Worm (Caenorhabditis elegans) whole organism, L1 larva: ENCODE measurements around the gene C08F8.6.

ENCODE experiments used
- C04F5.9 ChIP-seq: sonication (generic microtip); optimal IDR thresholded peaks from 2 replicates; lab custom pipeline; 2016; ENCODE audit warnings: missing genetic modification characterization, missing compliant biosample characterization
- C16A3.4 ChIP-seq: fragments of 150-350 bp; optimal IDR thresholded peaks from 2 replicates; lab custom pipeline; 2014; ENCODE audit warnings: missing biosample characterization, missing genetic modification characterization
- F16B12.6 ChIP-seq: fragments of 150-350 bp; optimal IDR thresholded peaks from 2 replicates; lab custom pipeline; 2014; ENCODE audit warnings: missing biosample characterization, missing genetic modification characterization
- aha-1 ChIP-seq: fragments of 150-350 bp; optimal IDR thresholded peaks from 2 replicates; lab custom pipeline; 2014; ENCODE audit warnings: missing biosample characterization, missing genetic modification characterization
- alr-1 ChIP-seq: fragments of 200-800 bp; sonication (Bioruptor generic); optimal IDR thresholded peaks from 2 replicates; lab custom pipeline; 2018; ENCODE audit warnings: borderline replicate concordance, mild to moderate bottlenecking, missing genetic modification characterization, missing compliant biosample characterization
- aly-2 ChIP-seq: fragments of 150-350 bp; optimal IDR thresholded peaks from 2 replicates; lab custom pipeline; 2014; ENCODE audit warnings: missing biosample characterization, missing genetic modification characterization
- ama-1 ChIP-seq: fragments of 150-350 bp; optimal IDR thresholded peaks from 2 replicates; lab custom pipeline; 2014
- blmp-1 ChIP-seq: fragments of 150-350 bp; optimal IDR thresholded peaks from 2 replicates; lab custom pipeline; 2014; ENCODE audit warnings: missing biosample characterization, missing genetic modification characterization
- ceh-63 ChIP-seq: fragments of 200-800 bp; sonication (Bioruptor generic); optimal IDR thresholded peaks from 2 replicates; lab custom pipeline; 2018; ENCODE audit warnings: mild to moderate bottlenecking, missing genetic modification characterization, missing compliant biosample characterization
- ceh-8 ChIP-seq: fragments of 200-800 bp; sonication (Bioruptor generic); optimal IDR thresholded peaks from 2 replicates; lab custom pipeline; 2018; ENCODE audit warnings: mild to moderate bottlenecking, missing genetic modification characterization, moderate library complexity, missing compliant biosample characterization
- ceh-82 ChIP-seq, 3 experiments: fragments of 150-350 bp in 1 of 3; sonication (generic microtip) in 2 of 3; optimal IDR thresholded peaks; 2 replicates each; lab custom pipeline; 2014 to 2017; ENCODE audit warnings: missing biosample characterization in 3 of 3, missing genetic modification characterization in 3 of 3
- ceh-88 ChIP-seq: fragments of 200-800 bp; sonication (Bioruptor generic); IDR thresholded peaks from 2 replicates; pipeline ENCODE4 v1.3.6; 2022; ENCODE audit warnings: missing genetic modification characterization, missing compliant biosample characterization
- ceh-90 ChIP-seq: sonication (generic microtip); optimal IDR thresholded peaks from 2 replicates; lab custom pipeline; 2016; ENCODE audit warnings: missing genetic modification characterization, missing compliant biosample characterization
- ces-1 ChIP-seq: fragments of 150-350 bp; optimal IDR thresholded peaks from 2 replicates; lab custom pipeline; 2014; ENCODE audit warnings: missing biosample characterization, missing genetic modification reagents, missing genetic modification characterization
- dpl-1 ChIP-seq, 3 experiments: fragments of 150-350 bp in 2 of 3; sonication (generic microtip) in 1 of 3; optimal IDR thresholded peaks; 2 replicates each; lab custom pipeline; 2014 to 2017; ENCODE audit warnings: missing biosample characterization in 3 of 3, missing genetic modification characterization in 3 of 3, missing genetic modification reagents in 3 of 3
- dsc-1 ChIP-seq: sonication (generic microtip); optimal IDR thresholded peaks from 2 replicates; lab custom pipeline; 2016; ENCODE audit warnings: mild to moderate bottlenecking, missing genetic modification characterization, missing compliant biosample characterization
- efl-1 ChIP-seq, 4 experiments: fragments of 150-350 bp; optimal IDR thresholded peaks in 3 of 4; peaks in 1 of 4; 1 replicate in 1 of 4; 2 replicates in 3 of 4; lab custom pipeline; 2014; ENCODE audit warnings: missing biosample characterization in 2 of 4, missing genetic modification characterization in 2 of 4, missing genetic modification reagents in 2 of 4
- efl-3 ChIP-seq: fragments of 200-800 bp; sonication (Bioruptor generic); optimal IDR thresholded peaks from 2 replicates; lab custom pipeline; 2018; ENCODE audit warnings: mild to moderate bottlenecking, missing genetic modification characterization, missing compliant biosample characterization
- egl-13 ChIP-seq: sonication (generic microtip); optimal IDR thresholded peaks from 2 replicates; lab custom pipeline; 2016; ENCODE audit warnings: missing genotype, missing genetic modification reagents, missing genetic modification characterization, missing compliant biosample characterization
- egl-27 ChIP-seq, 2 experiments: fragments of 150-350 bp in 1 of 2; sonication (generic microtip); optimal IDR thresholded peaks; 3 replicates each; lab custom pipeline; 2017 to 2018; ENCODE audit warnings: missing biosample characterization in 2 of 2, missing genetic modification characterization in 2 of 2, missing genetic modification reagents in 2 of 2
- elt-2 ChIP-seq: sonication (generic microtip); optimal IDR thresholded peaks from 2 replicates; lab custom pipeline; 2016; ENCODE audit warnings: missing genetic modification characterization, mild to moderate bottlenecking, inconsistent platforms, missing compliant biosample characterization, missing genetic modification reagents
- elt-3 ChIP-seq, 6 experiments: fragments of 150-350 bp in 1 of 6; sonication (generic microtip); optimal IDR thresholded peaks; 2 replicates each; lab custom pipeline; 2017 to 2018; ENCODE audit warnings: missing biosample characterization in 6 of 6, missing genetic modification characterization in 6 of 6, inconsistent platforms in 1 of 6
- fos-1 ChIP-seq: fragments of 150-350 bp; optimal IDR thresholded peaks from 2 replicates; lab custom pipeline; 2014; ENCODE audit warnings: missing biosample characterization, missing genetic modification characterization
- grh-1 ChIP-seq: fragments of 200-800 bp; sonication (Bioruptor generic); IDR thresholded peaks from 2 replicates; pipeline ENCODE4 v1.3.6; 2022; ENCODE audit warnings: missing genetic modification reagents, missing genetic modification characterization, missing compliant biosample characterization
- hpl-2 ChIP-seq: fragments of 150-350 bp; optimal IDR thresholded peaks from 2 replicates; lab custom pipeline; 2014; ENCODE audit warnings: missing biosample characterization, missing genetic modification reagents, missing genetic modification characterization
- irx-1 ChIP-seq: sonication (generic microtip); optimal IDR thresholded peaks from 2 replicates; lab custom pipeline; 2016; ENCODE audit warnings: missing genetic modification characterization, missing compliant biosample characterization
- jun-1 ChIP-seq: fragments of 150-350 bp; optimal IDR thresholded peaks from 2 replicates; lab custom pipeline; 2014; ENCODE audit warnings: missing biosample characterization, missing genetic modification reagents, missing genetic modification characterization
- lin-14 ChIP-seq: fragments of 200-800 bp; sonication (Bioruptor generic); optimal IDR thresholded peaks from 2 replicates; lab custom pipeline; 2018; ENCODE audit warnings: mild to moderate bottlenecking, missing genetic modification characterization, moderate library complexity, missing compliant biosample characterization
- lin-15B ChIP-seq: fragments of 150-350 bp; sonication (generic microtip); optimal IDR thresholded peaks from 3 replicates; lab custom pipeline; 2014; ENCODE audit warnings: missing biosample characterization, missing genetic modification characterization
- lin-35 ChIP-seq, 2 experiments: fragments of 150-350 bp; optimal IDR thresholded peaks; 2 replicates each; lab custom pipeline; 2014; ENCODE audit warnings: missing biosample characterization in 2 of 2, missing genetic modification characterization in 2 of 2, missing genetic modification reagents in 2 of 2
- lsy-2 ChIP-seq, 2 experiments: fragments of 150-350 bp; optimal IDR thresholded peaks; 2 replicates each; lab custom pipeline; 2014; ENCODE audit warnings: missing biosample characterization in 2 of 2, missing genetic modification characterization in 2 of 2
- mab-9 ChIP-seq: fragments of 200-800 bp; sonication (Bioruptor generic); IDR thresholded peaks from 2 replicates; pipeline ENCODE4 v1.3.6; 2022; ENCODE audit warnings: missing genetic modification reagents, missing genetic modification characterization, missing compliant biosample characterization
- nhr-11 ChIP-seq: fragments of 150-350 bp; optimal IDR thresholded peaks from 2 replicates; lab custom pipeline; 2014; ENCODE audit warnings: missing biosample characterization, missing genetic modification characterization
- nhr-20 ChIP-seq: sonication (generic microtip); optimal IDR thresholded peaks from 2 replicates; lab custom pipeline; 2016; ENCODE audit warnings: mild to moderate bottlenecking, missing genetic modification characterization, missing compliant biosample characterization
- nhr-71 ChIP-seq: sonication (generic microtip); optimal IDR thresholded peaks from 2 replicates; lab custom pipeline; 2016; ENCODE audit warnings: mild to moderate bottlenecking, missing genetic modification characterization, moderate library complexity, missing compliant biosample characterization
- nhr-76 ChIP-seq: sonication (generic microtip); optimal IDR thresholded peaks from 2 replicates; lab custom pipeline; 2017; ENCODE audit warnings: missing biosample characterization, missing genetic modification characterization
- nhr-77 ChIP-seq: fragments of 150-350 bp; optimal IDR thresholded peaks from 2 replicates; lab custom pipeline; 2014; ENCODE audit warnings: missing biosample characterization, missing genetic modification characterization
- nhr-85 ChIP-seq: sonication (generic microtip); peaks from one replicate; lab custom pipeline; 2016; ENCODE audit warnings: missing genetic modification characterization, inconsistent platforms, missing compliant biosample characterization
- pax-3 ChIP-seq: fragments of 200-800 bp; sonication (Bioruptor generic); optimal IDR thresholded peaks from 2 replicates; lab custom pipeline; 2018; ENCODE audit warnings: mild to moderate bottlenecking, missing genetic modification characterization, moderate library complexity, missing compliant biosample characterization
- rnt-1 ChIP-seq: sonication (generic microtip); optimal IDR thresholded peaks from 2 replicates; lab custom pipeline; 2016; ENCODE audit warnings: mild to moderate bottlenecking, missing genetic modification characterization, moderate library complexity, missing compliant biosample characterization
- snu-23 ChIP-seq: sonication (generic microtip); optimal IDR thresholded peaks from 2 replicates; lab custom pipeline; 2016; ENCODE audit warnings: missing genetic modification characterization, missing compliant biosample characterization
- sptf-1 ChIP-seq: fragments of 150-350 bp; optimal IDR thresholded peaks from 2 replicates; lab custom pipeline; 2014; ENCODE audit warnings: missing biosample characterization, missing genetic modification characterization
- unc-130 ChIP-seq: fragments of 150-350 bp; optimal IDR thresholded peaks from 2 replicates; lab custom pipeline; 2017; ENCODE audit warnings: missing biosample characterization, missing genetic modification characterization, inconsistent platforms
- unc-30 ChIP-seq: sonication (generic microtip); optimal IDR thresholded peaks from 2 replicates; lab custom pipeline; 2017; ENCODE audit warnings: missing biosample characterization, missing genetic modification characterization
- unc-86 ChIP-seq: sonication (generic microtip); optimal IDR thresholded peaks from 2 replicates; lab custom pipeline; 2016; ENCODE audit warnings: missing genetic modification characterization, missing compliant biosample characterization
- unc-98 ChIP-seq: fragments of 200-800 bp; sonication (Bioruptor generic); IDR thresholded peaks from 2 replicates; pipeline ENCODE4 v1.3.6; 2022; ENCODE audit warnings: missing genetic modification characterization, missing compliant biosample characterization
- vab-15 ChIP-seq: sonication (generic microtip); optimal IDR thresholded peaks from 2 replicates; lab custom pipeline; 2017; ENCODE audit warnings: missing genotype, mild to moderate bottlenecking, missing genetic modification characterization, missing compliant biosample characterization
- xbp-1 ChIP-seq: sonication (generic microtip); optimal IDR thresholded peaks from 2 replicates; lab custom pipeline; 2016; ENCODE audit warnings: missing genetic modification characterization, missing compliant biosample characterization
- zip-4 ChIP-seq: fragments of 200-800 bp; sonication (Bioruptor generic); optimal IDR thresholded peaks from 2 replicates; lab custom pipeline; 2018; ENCODE audit warnings: mild to moderate bottlenecking, missing genetic modification characterization, moderate library complexity, missing compliant biosample characterization
- ztf-11 ChIP-seq, 2 experiments: sonication (generic microtip); optimal IDR thresholded peaks; 2 replicates each; lab custom pipeline; 2016 to 2017; ENCODE audit warnings: missing genetic modification characterization in 2 of 2, missing biosample characterization in 1 of 2, missing compliant biosample characterization in 1 of 2

C08F8.6 gene

DNA sequence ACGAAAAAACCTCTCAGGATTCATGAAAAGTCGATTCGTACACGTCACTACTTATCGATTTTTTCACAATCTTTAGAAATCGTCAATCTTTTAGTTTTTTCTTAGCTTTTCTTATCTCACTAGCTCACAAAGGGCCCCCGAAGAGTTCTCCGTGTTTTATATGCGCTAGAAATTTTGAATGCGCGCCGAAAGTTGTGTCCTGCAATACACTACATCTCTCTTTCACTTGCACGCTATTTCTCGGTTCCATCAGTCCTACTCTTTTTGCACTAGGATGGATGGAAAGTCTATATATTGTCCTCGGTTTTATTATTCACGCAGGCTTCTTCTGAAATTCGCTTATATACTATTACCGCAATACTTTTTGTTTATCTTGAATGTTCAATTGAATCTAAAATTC is 39.1 kb downstream of the C08F8.6 start:
- no peak for TF ChIP-seq blmp-1
- peak; percentile 75 for TF ChIP-seq nhr-85 (tag; lab: Kevin White, UChicago)
- no peak for TF ChIP-seq lin-14
- peak; percentile 9 for TF ChIP-seq rnt-1
- peak; percentile 75 to 85 (median 76) for TF ChIP-seq dpl-1 (GFP tag; optimal IDR thresholded peaks at IDR 0.05; lab: Kevin White, UChicago)
- TF ChIP-seq unc-30 (tag; lab: Kevin White, UChicago), result no peak
- peak in 1 of 2 experiments; percentile 77 for TF ChIP-seq efl-1 (optimal IDR thresholded peaks at IDR 0.05; lab: Kevin White, UChicago)
- peak; percentile 86 to 98 for TF ChIP-seq efl-1 (GFP tag; optimal IDR thresholded peaks at IDR 0.05 in 1 of 2; lab: Kevin White, UChicago)
- no peak for TF ChIP-seq grh-1 (GFP tag; lab: Robert Waterston, UW)
- TF ChIP-seq ceh-82 (tag; optimal IDR thresholded peaks at IDR 0.05; lab: Kevin White, UChicago), result peak in 1 of 3 experiments; percentile 22
- TF ChIP-seq zip-4 (GFP tag; lab: Kevin White, UChicago), result no peak
- TF ChIP-seq dsc-1, result peak; percentile 27
- peak; percentile 82 to 91 for TF ChIP-seq lin-35 (GFP tag; optimal IDR thresholded peaks at IDR 0.05; lab: Kevin White, UChicago)
- no peak for TF ChIP-seq egl-27 (tag; optimal IDR thresholded peaks at IDR 0.05; lab: Kevin White, UChicago)
- no peak for TF ChIP-seq ama-1 (lab: Kevin White, UChicago)
- TF ChIP-seq alr-1 (tag; lab: Kevin White, UChicago), result no peak
- TF ChIP-seq snu-23, result peak; percentile 25
- TF ChIP-seq nhr-71, result peak; percentile 31
- TF ChIP-seq xbp-1 (tag; lab: Kevin White, UChicago), result peak; percentile 54
- TF ChIP-seq, all 84 proteins: peak for 10

DNA sequence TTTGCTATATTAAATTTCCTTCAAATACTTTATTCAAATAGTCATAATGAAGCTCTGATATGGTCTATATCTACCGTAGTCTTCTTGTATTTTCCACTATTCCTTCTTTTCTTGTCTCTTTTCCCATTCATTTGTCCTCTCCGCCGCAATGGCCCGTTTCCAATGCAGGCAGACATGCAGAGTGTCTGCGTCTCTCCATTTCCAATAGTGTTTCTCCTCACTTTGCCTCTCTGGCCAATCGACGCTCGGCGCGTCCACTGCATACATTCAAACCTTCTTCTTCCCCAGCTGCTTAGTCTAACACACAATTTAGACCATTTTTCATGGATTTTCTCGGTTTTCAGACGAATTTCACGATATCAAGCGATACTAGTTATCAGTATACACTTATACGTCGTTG is 39.5 kb downstream of the C08F8.6 start:
- no peak for TF ChIP-seq fos-1 (tag; lab: Kevin White, UChicago)
- TF ChIP-seq ceh-8, result peak; percentile 14
- peak; percentile 96 for TF ChIP-seq xbp-1 (tag; lab: Kevin White, UChicago)
- TF ChIP-seq grh-1 (GFP tag; lab: Robert Waterston, UW), result peak; percentile 30; the same call in 1 of the 2 replicates
- peak; percentile 3 for TF ChIP-seq jun-1 (tag; lab: Kevin White, UChicago)
- TF ChIP-seq F16B12.6, result peak; percentile 10
- TF ChIP-seq dsc-1, result peak; percentile 41
- TF ChIP-seq elt-2 (tag; lab: Kevin White, UChicago), result peak; percentile 4
- TF ChIP-seq nhr-76 (tag; lab: Kevin White, UChicago), result no peak
- TF ChIP-seq irx-1 (tag; lab: Kevin White, UChicago), result no peak
- no peak for TF ChIP-seq aly-2 (tag; lab: Kevin White, UChicago)
- peak in 1 of 2 experiments; percentile 12 for TF ChIP-seq ztf-11 (tag; optimal IDR thresholded peaks at IDR 0.05; lab: Kevin White, UChicago)
- TF ChIP-seq nhr-85 (tag; lab: Kevin White, UChicago), result no peak
- no peak for TF ChIP-seq nhr-11 (tag; lab: Kevin White, UChicago)
- no peak for TF ChIP-seq C16A3.4
- peak; percentile 65 to 76 for TF ChIP-seq lsy-2 (tag; optimal IDR thresholded peaks at IDR 0.05; lab: Kevin White, UChicago)
- TF ChIP-seq vab-15 (tag; lab: Kevin White, UChicago), result no peak
- TF ChIP-seq hpl-2, result no peak
- TF ChIP-seq elt-3 (tag; optimal IDR thresholded peaks at IDR 0.05; lab: Kevin White, UChicago), result no peak
- TF ChIP-seq efl-3 (GFP tag; lab: Kevin White, UChicago), result no peak
- TF ChIP-seq snu-23, result peak; percentile 62
- TF ChIP-seq unc-98 (GFP tag; lab: Robert Waterston, UW), result no peak
- peak; percentile 38 for TF ChIP-seq unc-86
- TF ChIP-seq lin-15B (tag; lab: Kevin White, UChicago), result peak; percentile 33
- TF ChIP-seq ama-1 (lab: Kevin White, UChicago), result no peak
- no peak for TF ChIP-seq nhr-77 (tag; lab: Kevin White, UChicago)
- peak in 1 of 3 experiments; percentile 43 for TF ChIP-seq ceh-82 (tag; optimal IDR thresholded peaks at IDR 0.05; lab: Kevin White, UChicago)
- TF ChIP-seq rnt-1, result peak; percentile 64
- TF ChIP-seq pax-3, result no peak
- TF ChIP-seq sptf-1 (tag; lab: Kevin White, UChicago), result no peak
- TF ChIP-seq aha-1, result no peak
- TF ChIP-seq ceh-88 (GFP tag; lab: Robert Waterston, UW), result no peak
- TF ChIP-seq unc-130, result no peak
- TF ChIP-seq nhr-71, result peak; percentile 61
- no peak for TF ChIP-seq ces-1 (GFP tag; lab: Kevin White, UChicago)
- no peak for TF ChIP-seq ceh-63 (GFP tag; lab: Kevin White, UChicago)
- TF ChIP-seq egl-13 (tag; lab: Kevin White, UChicago), result no peak
- TF ChIP-seq C04F5.9 (tag; lab: Kevin White, UChicago), result no peak
- no peak for TF ChIP-seq ceh-90 (tag; lab: Kevin White, UChicago)
- TF ChIP-seq nhr-20 (tag; lab: Kevin White, UChicago), result peak; percentile 37
- no peak for TF ChIP-seq mab-9 (GFP tag; lab: Robert Waterston, UW)
- TF ChIP-seq alr-1 (tag; lab: Kevin White, UChicago), result no peak
